Worm (Caenorhabditis elegans): ENCODE measurements around the gene sav-1.
A peak's percentile ranks its signal among the peaks of the same experiment; 100 is the strongest.

The sav-1 gene

DNA sequence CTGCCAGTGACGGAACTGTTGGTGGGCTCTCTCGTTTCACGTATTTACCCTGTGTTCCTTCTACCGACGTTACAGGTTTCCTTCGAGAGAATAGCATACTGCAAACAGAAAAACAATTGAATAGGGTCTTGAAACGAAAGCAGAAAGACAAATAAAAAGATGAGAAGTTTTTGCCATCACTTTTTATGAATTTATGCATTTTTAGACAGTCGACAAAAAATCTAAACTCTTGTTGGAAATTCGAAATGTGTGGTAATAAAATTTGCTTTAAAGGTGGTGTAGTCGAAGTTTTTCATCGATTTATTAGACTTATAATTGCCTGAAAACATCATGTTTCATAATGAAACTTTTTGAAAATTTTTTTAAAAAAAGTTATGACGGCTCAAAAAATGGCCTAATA is at the start of gene sav-1:
sav-1 (minus strand) TSS at position 101 of the 400 bp plus-strand sequence.
- TF ChIP-seq mab-9 (GFP tag; IDR thresholded peaks at IDR 0.05) (no peak), unc-62 (GFP tag; optimal IDR thresholded peaks at IDR 0.05) (no peak), swsn-7 (tag; optimal IDR thresholded peaks at IDR 0.05) (no peak), unc-30 (tag; optimal IDR thresholded peaks at IDR 0.05) (no peak)

DNA sequence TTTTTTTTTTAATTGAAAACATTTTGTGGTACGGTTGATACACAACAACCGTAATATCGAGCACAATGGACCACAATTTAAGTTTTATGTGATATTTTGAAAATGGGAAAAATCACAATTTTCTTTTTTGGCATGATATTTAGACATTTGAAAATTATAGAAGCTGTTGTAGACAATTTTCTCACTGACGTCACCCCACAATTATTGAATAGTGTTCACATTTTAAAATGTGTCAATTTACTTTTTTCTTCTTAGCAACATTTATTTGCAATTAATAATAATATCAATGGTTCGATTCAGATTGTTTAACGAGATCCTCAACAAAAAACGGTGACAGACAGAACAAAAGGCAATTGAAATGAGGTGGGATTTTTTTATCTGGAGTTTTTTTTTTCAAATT is 48.4 kb upstream of the sav-1 start, which contains the start of gene T01B6.1:
T01B6.1 (plus strand) TSS at position 301 of the 400 bp plus-strand sequence.
- TF ChIP-seq hlh-17 (GFP tag; optimal IDR thresholded peaks at IDR 0.05; ENCODE audit: borderline replicate concordance) (no peak), rnt-1 (tag; optimal IDR thresholded peaks at IDR 0.05) (no peak), C16A3.4 (tag; optimal IDR thresholded peaks at IDR 0.05) (no peak), grh-1 (GFP tag; IDR thresholded peaks at IDR 0.05) (no peak), ceh-63 (GFP tag; optimal IDR thresholded peaks at IDR 0.05) (no peak), zip-4 (GFP tag; optimal IDR thresholded peaks at IDR 0.05) (no peak), egl-13 (tag; optimal IDR thresholded peaks at IDR 0.05) (no peak), ceh-90 (tag; optimal IDR thresholded peaks at IDR 0.05) (no peak)

DNA sequence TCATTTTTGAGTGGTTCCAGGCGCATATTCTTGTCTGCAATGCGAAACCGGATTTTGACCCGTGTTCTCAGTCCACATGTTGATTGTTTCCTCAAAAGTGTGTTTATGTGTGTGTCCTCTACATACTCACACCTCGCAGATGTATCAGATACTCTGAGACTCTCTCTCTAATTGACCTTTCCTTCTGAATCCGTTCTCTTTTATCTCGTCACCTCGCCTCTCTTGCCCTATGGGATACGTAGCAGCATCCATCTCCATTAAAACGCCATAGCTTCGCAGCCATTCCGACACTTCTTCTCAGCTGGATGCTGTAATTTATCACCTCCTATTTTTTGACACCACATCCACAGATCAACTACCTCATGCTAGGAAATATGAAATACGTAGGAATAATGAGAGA is 43.5 kb upstream of the sav-1 start:
- TF ChIP-seq ces-1 (GFP tag; optimal IDR thresholded peaks at IDR 0.05) (no peak), lin-14 (GFP tag; optimal IDR thresholded peaks at IDR 0.05) (peak; percentile 35)

DNA sequence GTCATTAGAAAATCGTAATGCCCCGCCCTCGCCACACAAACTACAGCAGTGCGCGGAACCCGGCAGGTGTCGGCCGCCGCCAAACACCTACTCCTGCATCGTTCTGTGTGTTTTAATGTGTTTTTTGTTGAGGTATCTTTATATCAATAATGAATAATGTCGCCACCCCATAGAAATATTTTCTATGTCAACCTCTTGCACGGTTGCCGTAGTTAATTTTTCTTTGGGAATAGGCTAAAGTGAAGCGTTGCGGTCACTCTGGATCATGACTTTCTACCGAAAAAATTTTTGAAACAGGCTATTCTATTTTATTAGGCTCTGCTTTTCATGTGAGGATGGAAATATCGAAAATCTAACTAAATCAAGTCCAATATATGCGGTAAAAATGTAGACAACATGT is 41.9 kb upstream of the sav-1 start:
- TF ChIP-seq nhr-20 (tag; optimal IDR thresholded peaks at IDR 0.05) (peak; percentile 55), efl-1 (optimal IDR thresholded peaks at IDR 0.05) (no peak), efl-1 (GFP tag; optimal IDR thresholded peaks at IDR 0.05 in 1 of 2) (peak in 1 of 2 experiments; percentile 80), nhr-76 (tag; optimal IDR thresholded peaks at IDR 0.05) (no peak), mab-9 (GFP tag; IDR thresholded peaks at IDR 0.05) (no peak), unc-86 (tag; optimal IDR thresholded peaks at IDR 0.05) (no peak), F16B12.6 (tag; optimal IDR thresholded peaks at IDR 0.05) (no peak), lir-3 (tag; optimal IDR thresholded peaks at IDR 0.05; ENCODE audit: poor library complexity) (no peak), nhr-47 (tag; optimal IDR thresholded peaks at IDR 0.05) (peak; percentile 67), snu-23 (GFP tag; optimal IDR thresholded peaks at IDR 0.05) (peak; percentile 62), sox-4 (tag; optimal IDR thresholded peaks at IDR 0.05) (no peak), ets-5 (GFP tag; IDR thresholded peaks at IDR 0.05) (no peak), lin-14 (GFP tag; optimal IDR thresholded peaks at IDR 0.05) (peak; percentile 59), nhr-19 (GFP tag; conservative IDR thresholded peaks at IDR 0.05) (peak; percentile 75), tlp-1 (tag; optimal IDR thresholded peaks at IDR 0.05) (no peak), nhr-90 (tag; optimal IDR thresholded peaks at IDR 0.05; ENCODE audit: poor library complexity) (peak; percentile 77), mep-1 (tag; optimal IDR thresholded peaks at IDR 0.05) (no peak), nhr-77 (tag; optimal IDR thresholded peaks at IDR 0.05) (no peak), egl-27 (tag; optimal IDR thresholded peaks at IDR 0.05) (no peak), C04F5.9 (tag; optimal IDR thresholded peaks at IDR 0.05) (no peak), hlh-4 (tag; optimal IDR thresholded peaks at IDR 0.05) (no peak), zag-1 (tag; optimal IDR thresholded peaks at IDR 0.05) (no peak), zip-4 (GFP tag; optimal IDR thresholded peaks at IDR 0.05) (no peak), elt-3 (tag; optimal IDR thresholded peaks at IDR 0.05) (no peak), dsc-1 (tag; optimal IDR thresholded peaks at IDR 0.05) (no peak), fkh-8 (tag; optimal IDR thresholded peaks at IDR 0.05) (no peak), pax-3 (tag; optimal IDR thresholded peaks at IDR 0.05) (no peak), ceh-82 (tag; optimal IDR thresholded peaks at IDR 0.05) (no peak), vab-15 (tag; optimal IDR thresholded peaks at IDR 0.05) (no peak), mdl-1 (tag; optimal IDR thresholded peaks at IDR 0.05) (no peak), unc-98 (GFP tag; IDR thresholded peaks at IDR 0.05) (no peak), unc-130 (tag; optimal IDR thresholded peaks at IDR 0.05) (no peak), fos-1 (tag; optimal IDR thresholded peaks at IDR 0.05) (no peak), sptf-1 (tag; optimal IDR thresholded peaks at IDR 0.05) (no peak), pag-3 (tag; optimal IDR thresholded peaks at IDR 0.05; ENCODE audit: borderline replicate concordance, insufficient read depth) (no peak), ama-1 (optimal IDR thresholded peaks at IDR 0.05) (no peak), ces-1 (GFP tag; optimal IDR thresholded peaks at IDR 0.05) (no peak), pqm-1 (tag; optimal IDR thresholded peaks at IDR 0.05) (no peak)

Data from whole organism, L1 larva.